Worm (Caenorhabditis elegans) whole organism, midembryonic: ENCODE data around the gene vps-2.

Experiments
- T22C8.4 ChIP-seq: fragments of 200-800 bp; sonication (Bioruptor generic); IDR thresholded peaks from 2 replicates; pipeline ENCODE4 v1.3.6; 2022; ENCODE audit warnings: missing genetic modification characterization, missing compliant biosample characterization
- cog-1 ChIP-seq: sonication (generic microtip); optimal IDR thresholded peaks from 2 replicates; lab custom pipeline; 2016; ENCODE audit warnings: missing genetic modification characterization, missing compliant biosample characterization
- flt-1 ChIP-seq: fragments of 200-800 bp; sonication (Bioruptor generic); IDR thresholded peaks from 2 replicates; pipeline ENCODE4 v1.3.6; 2022; ENCODE audit warnings: missing genetic modification characterization, missing compliant biosample characterization
- klf-2 ChIP-seq: fragments of 200-800 bp; sonication (Bioruptor generic); conservative IDR thresholded peaks from 2 replicates; pipeline ENCODE4 v1.3.6; 2022; ENCODE audit warnings: missing genetic modification reagents, missing genetic modification characterization, missing compliant biosample characterization
- med-1 ChIP-seq: sonication (generic microtip); optimal IDR thresholded peaks from 2 replicates; lab custom pipeline; 2017; ENCODE audit warnings: missing genetic modification characterization, mild to moderate bottlenecking, missing compliant biosample characterization, antibody characterized with exemption, missing genetic modification reagents; ENCODE audit not compliant: insufficient read depth
- ref-1 ChIP-seq: fragments of 200-800 bp; sonication (Bioruptor generic); conservative IDR thresholded peaks from 2 replicates; pipeline ENCODE4 v1.3.6; 2022; ENCODE audit warnings: missing genetic modification reagents, missing genetic modification characterization, missing compliant biosample characterization
- tab-1 ChIP-seq: fragments of 200-800 bp; sonication (Bioruptor generic); IDR thresholded peaks from 2 replicates; pipeline ENCODE4 v1.3.6; 2022; ENCODE audit warnings: missing genetic modification characterization, missing compliant biosample characterization
- ztf-23 ChIP-seq: fragments of 200-800 bp; sonication (Bioruptor generic); IDR thresholded peaks from 2 replicates; pipeline ENCODE4 v1.3.6; 2022; ENCODE audit warnings: missing genetic modification reagents, missing genetic modification characterization, missing compliant biosample characterization
- ztf-29 ChIP-seq: fragments of 200-800 bp; sonication (Bioruptor generic); IDR thresholded peaks from 2 replicates; pipeline ENCODE4 v1.3.6; 2022; ENCODE audit warnings: missing genetic modification reagents, missing genetic modification characterization, missing compliant biosample characterization

The vps-2 gene

ce11 chrII:12749720-12750119 is 18.3 kb downstream of the vps-2 start:
- TF ChIP-seq tab-1: 0 out of 2 replicates have a peak, but pooled peaks have one; percentile 63

ce11 chrII:12739306-12739705 is 28.7 kb downstream of the vps-2 start:
- TF ChIP-seq ztf-29 (no peak), tab-1 (no peak), cog-1 (tag; lab: Kevin White, UChicago) (no peak), ref-1 (GFP tag; lab: Robert Waterston, UW) (no peak), klf-2 (GFP tag; lab: Robert Waterston, UW) (no peak), T22C8.4 (GFP tag; lab: Robert Waterston, UW) (no peak), ztf-23 (GFP tag; lab: Robert Waterston, UW) (no peak), flt-1 (GFP tag; lab: Robert Waterston, UW) (no peak), med-1 (GFP tag; lab: Kevin White, UChicago) (no peak)

- no peak for TF ChIP-seq ztf-29
- no peak for TF ChIP-seq tab-1
- peak; percentile 19 for TF ChIP-seq cog-1 (tag; lab: Kevin White, UChicago)
Measured at ce11 chrII:12738284-12739201, 29.5 kb downstream of the vps-2 start, which contains the start of gene pisy-1. Gene pisy-1 (minus strand): TSS chrII:12738334.

- no peak for TF ChIP-seq ref-1 (GFP tag; lab: Robert Waterston, UW)
- TF ChIP-seq ztf-29: no peak
Measured at ce11 chrII:12736579-12736978, 31.4 kb downstream of the vps-2 start, which contains the start of gene snrp-200. Gene snrp-200 (minus strand): TSS chrII:12736910.

- TF ChIP-seq ztf-29: no peak
- TF ChIP-seq flt-1 (GFP tag; lab: Robert Waterston, UW): no peak
Measured at ce11 chrII:12729952-12730351, 38.1 kb downstream of the vps-2 start.

ce11 chrII:12728608-12729007 is 39.4 kb downstream of the vps-2 start:
- TF ChIP-seq flt-1 (GFP tag; lab: Robert Waterston, UW) (no peak), T22C8.4 (GFP tag; lab: Robert Waterston, UW) (no peak), cog-1 (tag; lab: Kevin White, UChicago) (no peak), ztf-29 (no peak), ref-1 (GFP tag; lab: Robert Waterston, UW) (no peak)

- TF ChIP-seq tab-1 (no peak), ztf-29 (no peak), flt-1 (GFP tag; lab: Robert Waterston, UW) (no peak), klf-2 (GFP tag; lab: Robert Waterston, UW) (no peak), med-1 (GFP tag; lab: Kevin White, UChicago) (no peak), ref-1 (GFP tag; lab: Robert Waterston, UW) (no peak), ztf-23 (GFP tag; lab: Robert Waterston, UW) (no peak), cog-1 (tag; lab: Kevin White, UChicago) (no peak), T22C8.4 (GFP tag; lab: Robert Waterston, UW) (no peak)
Measured at ce11 chrII:12727871-12728270, 40.1 kb downstream of the vps-2 start.

- TF ChIP-seq ztf-29 (no peak), klf-2 (GFP tag; lab: Robert Waterston, UW) (no peak), T22C8.4 (GFP tag; lab: Robert Waterston, UW) (no peak), flt-1 (GFP tag; lab: Robert Waterston, UW) (no peak), tab-1 (no peak), cog-1 (tag; lab: Kevin White, UChicago) (no peak), ztf-23 (GFP tag; lab: Robert Waterston, UW) (no peak), ref-1 (GFP tag; lab: Robert Waterston, UW) (no peak), med-1 (GFP tag; lab: Kevin White, UChicago) (no peak)
Measured at ce11 chrII:12726704-12727103, 41.3 kb downstream of the vps-2 start.

ce11 chrII:12722685-12723287 is 45.2 kb downstream of the vps-2 start:
- TF ChIP-seq klf-2 (GFP tag; lab: Robert Waterston, UW): no peak
- TF ChIP-seq med-1 (GFP tag; lab: Kevin White, UChicago): no peak
- no peak for TF ChIP-seq ref-1 (GFP tag; lab: Robert Waterston, UW)
- no peak for TF ChIP-seq tab-1
- TF ChIP-seq ztf-23 (GFP tag; lab: Robert Waterston, UW): no peak
- TF ChIP-seq cog-1 (tag; lab: Kevin White, UChicago): no peak
- TF ChIP-seq ztf-29: no peak
- TF ChIP-seq T22C8.4 (GFP tag; lab: Robert Waterston, UW): no peak

- no peak for TF ChIP-seq klf-2 (GFP tag; lab: Robert Waterston, UW)
- no peak for TF ChIP-seq tab-1
- TF ChIP-seq flt-1 (GFP tag; lab: Robert Waterston, UW): no peak
- no peak for TF ChIP-seq ztf-29
- TF ChIP-seq ref-1 (GFP tag; lab: Robert Waterston, UW): no peak
- TF ChIP-seq ztf-23 (GFP tag; lab: Robert Waterston, UW): no peak
- no peak for TF ChIP-seq T22C8.4 (GFP tag; lab: Robert Waterston, UW)
- TF ChIP-seq cog-1 (tag; lab: Kevin White, UChicago): no peak
Measured at ce11 chrII:12722049-12722448, 46.0 kb downstream of the vps-2 start.
